Fruit fly (Drosophila melanogaster): ENCODE results near the gene CG5194.
A peak's percentile ranks its signal among the peaks of the same experiment; 100 is the strongest.

CG5194 gene

DNA sequence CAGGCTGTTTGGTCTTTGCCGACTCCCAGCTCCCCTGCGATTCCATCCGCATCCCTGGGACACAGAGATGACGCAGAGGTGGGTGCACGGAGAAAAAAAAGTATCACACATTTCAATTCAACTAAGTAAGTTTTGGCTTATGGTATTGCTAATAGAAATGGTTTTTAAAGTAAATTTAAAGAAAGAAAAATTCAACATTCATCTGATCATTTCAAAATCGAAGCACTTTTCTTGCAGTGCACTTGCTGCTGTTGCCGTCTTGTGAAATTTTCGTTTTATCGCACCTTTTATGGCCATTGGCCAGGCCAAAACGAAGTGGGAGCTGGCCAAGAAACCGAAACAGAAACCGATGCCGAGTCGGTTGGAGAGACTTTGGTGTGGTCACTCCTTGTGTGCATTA is 35.7 kb upstream of the CG5194 start (continued):
- TF ChIP-seq CG16779 (tag; optimal IDR thresholded peaks at IDR 0.05) (no peak), CG10631 (GFP tag; optimal IDR thresholded peaks at IDR 0.05) (peak; percentile 65), acj6 (GFP tag; optimal IDR thresholded peaks at IDR 0.05) (peak; percentile 71), CG11762 (GFP tag; optimal IDR thresholded peaks at IDR 0.05; ENCODE audit: insufficient read depth) (peak; percentile 68), CG32006 (GFP tag; optimal IDR thresholded peaks at IDR 0.05) (peak; percentile 68), Sox14 (GFP tag; optimal IDR thresholded peaks at IDR 0.05) (peak; percentile 61), CG3919 (GFP tag; optimal IDR thresholded peaks at IDR 0.05) (peak; percentile 84), Met (GFP tag; optimal IDR thresholded peaks at IDR 0.05) (peak; percentile 81), CG34406 (GFP tag; optimal IDR thresholded peaks at IDR 0.05) (peak; percentile 69), Hr38 (GFP tag; optimal IDR thresholded peaks at IDR 0.05) (no peak), CG6163 (GFP tag; IDR thresholded peaks at IDR 0.05) (peak; percentile 90), Hr4 (GFP tag; optimal IDR thresholded peaks at IDR 0.05) (peak; percentile 65), CG6808 (GFP tag; optimal IDR thresholded peaks at IDR 0.05) (peak; percentile 60), fkh (GFP tag; optimal IDR thresholded peaks at IDR 0.05) (peak; percentile 5), CG10669 (GFP tag; optimal IDR thresholded peaks at IDR 0.05) (peak; percentile 67), spab (GFP tag; optimal IDR thresholded peaks at IDR 0.05) (peak; percentile 57), fd59A (GFP tag; optimal IDR thresholded peaks at IDR 0.05) (peak; percentile 10), CG15336 (GFP tag; IDR thresholded peaks at IDR 0.05) (peak; percentile 81)

DNA sequence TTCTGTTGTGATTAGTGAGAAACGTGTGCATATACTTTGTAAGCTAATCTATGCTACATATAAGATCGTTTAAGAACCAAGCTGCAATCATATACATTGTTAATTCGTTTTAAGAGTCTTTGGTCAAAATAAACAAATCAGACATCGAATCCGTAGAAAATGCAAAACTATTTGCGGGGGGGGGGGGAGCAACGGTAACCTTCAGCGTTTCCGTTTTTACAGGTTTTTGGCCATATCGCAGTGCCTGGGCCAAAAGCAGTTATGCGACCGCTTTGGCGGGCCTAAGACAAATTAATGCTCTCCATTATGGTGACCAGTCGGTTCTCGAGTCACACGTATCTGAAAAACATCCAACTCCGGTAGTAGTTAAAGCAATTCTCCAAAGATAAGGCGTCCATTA is 35.3 kb upstream of the CG5194 start:
- TF ChIP-seq CG9139 (GFP tag; optimal IDR thresholded peaks at IDR 0.05) (no peak), CG8319 (GFP tag; optimal IDR thresholded peaks at IDR 0.05) (no peak), Eip78C (GFP tag) (no peak), CG3032 (tag; optimal IDR thresholded peaks at IDR 0.05) (no peak), svp (GFP tag) (no peak), OdsH (GFP tag; optimal IDR thresholded peaks at IDR 0.05) (no peak), CG3919 (GFP tag; optimal IDR thresholded peaks at IDR 0.05) (no peak), ss (GFP tag; optimal IDR thresholded peaks at IDR 0.05) (no peak), Eip93F (GFP tag; optimal IDR thresholded peaks at IDR 0.05) (no peak), Gug (GFP tag; IDR thresholded peaks at IDR 0.05) (no peak), Met (GFP tag; optimal IDR thresholded peaks at IDR 0.05) (no peak), CG6792 (GFP tag; optimal IDR thresholded peaks at IDR 0.05) (no peak), dac (GFP tag; optimal IDR thresholded peaks at IDR 0.05) (no peak), CG34406 (GFP tag; optimal IDR thresholded peaks at IDR 0.05) (no peak), achi (GFP tag; optimal IDR thresholded peaks at IDR 0.05) (no peak), net (GFP tag; optimal IDR thresholded peaks at IDR 0.05) (no peak), CG11762 (GFP tag; optimal IDR thresholded peaks at IDR 0.05; ENCODE audit: insufficient read depth) (no peak), esn (GFP tag; optimal IDR thresholded peaks at IDR 0.05) (no peak)

DNA sequence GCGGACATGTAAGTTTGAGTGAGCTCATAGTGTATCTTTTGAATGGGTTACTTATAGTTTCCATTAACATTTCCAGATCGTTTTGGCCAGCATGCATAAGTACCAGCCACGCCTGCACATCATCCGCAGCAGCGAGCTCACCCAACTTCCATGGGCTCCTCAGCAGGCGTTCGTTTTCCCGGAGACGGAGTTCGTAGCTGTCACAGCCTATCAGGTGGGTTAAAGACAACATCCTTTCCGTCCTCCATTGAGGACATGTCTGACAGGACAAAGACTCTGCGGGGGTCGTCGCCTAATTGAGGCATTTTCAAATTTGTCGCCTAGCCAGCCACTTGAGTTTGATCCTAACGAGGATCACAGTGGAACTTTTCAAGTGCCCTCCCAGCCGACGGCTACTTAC is 34.0 kb upstream of the CG5194 start:
- no peak for TF ChIP-seq CG16779 (tag; optimal IDR thresholded peaks at IDR 0.05)
- TF ChIP-seq CG34406 (GFP tag; optimal IDR thresholded peaks at IDR 0.05), result no peak
- TF ChIP-seq Eip75B (GFP tag; optimal IDR thresholded peaks at IDR 0.05), result no peak
- no peak for TF ChIP-seq CG6163 (GFP tag; IDR thresholded peaks at IDR 0.05)
- no peak for TF ChIP-seq svp (GFP tag)
- no peak for TF ChIP-seq Smox (GFP tag; optimal IDR thresholded peaks at IDR 0.05)

DNA sequence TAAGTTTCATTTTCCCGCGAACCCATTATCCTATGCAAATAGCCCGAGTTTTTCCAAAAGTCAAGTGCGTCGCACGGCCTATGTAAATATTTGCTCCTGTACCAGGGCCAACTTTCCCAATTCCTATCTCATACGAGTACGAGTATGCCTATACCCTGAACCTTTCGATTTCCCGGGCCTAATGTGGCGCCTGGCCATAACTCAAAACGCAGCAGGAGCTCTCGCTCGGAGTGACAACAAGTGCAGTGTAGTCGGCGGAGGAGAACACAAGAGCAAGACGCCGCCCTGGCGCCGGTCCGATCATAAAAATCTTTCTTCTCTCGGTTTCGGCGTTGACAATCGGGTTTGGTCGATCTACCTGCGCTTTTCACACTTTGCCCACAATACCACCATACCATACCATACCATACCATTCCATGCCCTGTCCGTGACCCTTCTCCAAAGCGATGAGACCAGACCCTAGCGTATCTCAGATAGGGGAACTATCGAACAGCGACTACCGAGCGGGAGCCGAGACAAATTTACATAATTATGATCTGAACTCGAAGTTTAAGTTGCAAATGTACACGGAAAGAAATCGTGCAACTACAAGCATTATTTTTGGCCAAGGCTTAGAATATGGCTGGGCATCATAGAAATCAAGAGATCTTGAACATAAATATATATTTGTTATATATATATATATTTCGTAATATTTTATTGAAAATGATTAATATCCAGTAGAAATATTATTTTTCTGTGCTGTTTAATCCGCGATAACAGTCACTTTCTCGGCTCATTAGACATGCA is 32.8 kb upstream of the CG5194 start:
- TF ChIP-seq CG3919 (GFP tag; optimal IDR thresholded peaks at IDR 0.05) (no peak), Eip75B (GFP tag; optimal IDR thresholded peaks at IDR 0.05) (no peak), CG8119 (GFP tag; IDR thresholded peaks at IDR 0.05) (no peak), svp (GFP tag) (no peak), CG11762 (GFP tag; optimal IDR thresholded peaks at IDR 0.05; ENCODE audit: insufficient read depth) (no peak), acj6 (GFP tag; optimal IDR thresholded peaks at IDR 0.05) (no peak), CG11294 (GFP tag; IDR thresholded peaks at IDR 0.05) (no peak), dsx (GFP tag; optimal IDR thresholded peaks at IDR 0.05; ENCODE audit: poor library complexity, severe bottlenecking) (no peak)

Data from whole organism, prepupa.